ENCODE assay signal across 2 worm cellular contexts in the genomic region with DNA sequence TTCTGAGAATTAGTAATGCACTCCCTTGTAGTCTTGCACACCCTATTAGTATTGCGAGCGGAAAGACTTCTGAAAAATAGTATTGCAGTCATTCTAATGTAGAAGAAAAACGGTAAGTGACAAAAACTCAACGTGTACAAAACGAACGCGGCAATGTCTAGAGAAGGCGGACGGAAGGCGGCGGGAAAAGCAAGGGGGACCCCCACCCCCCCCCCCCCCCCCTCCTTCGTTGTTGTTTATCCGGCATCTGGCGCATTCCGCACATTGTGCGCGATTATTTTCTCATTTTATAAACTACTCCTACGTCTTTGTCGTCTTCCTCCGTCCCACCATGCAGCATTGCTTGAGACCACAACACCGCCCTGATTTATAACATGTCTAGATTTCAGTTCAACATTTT.
A peak's percentile ranks its signal among the peaks of the same experiment; 100 is the strongest.
TF ChIP-seq lines count a peak whose summit lies in the region.

No protein-coding gene starts in this region.

TF ChIP-seq in whole organism, L4 larva, 104 proteins besides CTCF, POLR2A, EP300 and RAD21:
- TF ChIP-seq set-16 (GFP tag; IDR thresholded peaks at IDR 0.05; lab: Robert Waterston, UW) = peak; percentile 89
- TF ChIP-seq lin-29 (GFP tag; IDR thresholded peaks at IDR 0.05; lab: Robert Waterston, UW) = no peak

TF ChIP-seq in whole organism, young adult, 124 proteins besides CTCF, POLR2A, EP300 and RAD21:
- TF ChIP-seq egrh-3 (GFP tag; IDR thresholded peaks at IDR 0.05; lab: Robert Waterston, UW) (peak; percentile 48; the same call in 1 of the 2 replicates), madf-8 (GFP tag; conservative IDR thresholded peaks at IDR 0.05; lab: Robert Waterston, UW) (no peak), zfh-2 (GFP tag; conservative IDR thresholded peaks at IDR 0.05; lab: Robert Waterston, UW) (peak; percentile 89), F10E7.11 (tag; optimal IDR thresholded peaks at IDR 0.05; lab: Kevin White, UChicago) (no peak), hlh-26 (GFP tag; conservative IDR thresholded peaks at IDR 0.05; lab: Robert Waterston, UW) (no peak), ztf-18 (tag; optimal IDR thresholded peaks at IDR 0.05; lab: Kevin White, UChicago) (no peak)
